Worm (Caenorhabditis elegans) whole organism, L2 larva: ENCODE data around the gene K05F6.4.

Experiments
- alr-1 ChIP-seq: fragments of 150-350 bp; optimal IDR thresholded peaks from 2 replicates; lab custom pipeline; 2014; ENCODE audit warnings: missing biosample characterization, missing genetic modification characterization
- nhr-11 ChIP-seq: fragments of 150-350 bp; optimal IDR thresholded peaks from 2 replicates; lab custom pipeline; 2014; ENCODE audit warnings: missing biosample characterization, missing genetic modification characterization
- nhr-25 ChIP-seq: fragments of 150-350 bp; sonication (generic microtip); optimal IDR thresholded peaks from 3 replicates; lab custom pipeline; 2014; ENCODE audit warnings: missing biosample characterization, missing genetic modification characterization
- sma-3 ChIP-seq: sonication (generic microtip); optimal IDR thresholded peaks from 2 replicates; lab custom pipeline; 2016; ENCODE audit warnings: missing genetic modification reagents, missing genetic modification characterization, missing compliant biosample characterization

DNA sequence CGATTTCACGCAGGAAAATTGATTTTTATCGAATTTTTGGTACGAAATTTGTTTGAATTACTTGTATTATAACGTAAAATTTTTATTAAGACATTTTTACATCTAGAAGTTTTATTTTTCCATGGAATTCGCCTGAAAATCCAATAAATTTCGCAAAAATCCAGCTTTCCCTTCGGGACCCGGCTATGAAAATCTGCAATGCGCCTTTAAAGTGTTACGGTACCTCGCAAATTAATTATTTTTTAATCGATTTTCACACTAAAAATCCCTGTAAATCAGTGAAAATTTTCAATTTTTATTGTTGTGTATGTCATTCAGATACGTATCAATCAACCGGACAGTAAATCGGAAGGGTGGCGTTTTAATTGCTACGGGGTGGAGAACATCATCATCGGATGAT is 42.3 kb upstream of the K05F6.4 start:
- TF ChIP-seq sma-3 (GFP tag; lab: Kevin White, UChicago) (no peak), nhr-11 (tag; lab: Kevin White, UChicago) (no peak), alr-1 (no peak), nhr-25 (tag; lab: Kevin White, UChicago) (no peak)
